Fruit fly (Drosophila melanogaster) whole organism, wandering third instar larva: ENCODE measurements around the gene PolG1.

Source experiments
- Abd-B ChIP-seq: fragments of >200 bp; optimal IDR thresholded peaks from 2 replicates; lab custom pipeline; 2017; ENCODE audit warnings: missing biosample characterization, missing genetic modification characterization
- CG32264 ChIP-seq: fragments of 200-800 bp; sonication (Bioruptor generic); optimal IDR thresholded peaks from 2 replicates; lab custom pipeline; 2016; ENCODE audit warnings: missing biosample characterization, missing genetic modification characterization
- CG9705 ChIP-seq: fragments of 200-800 bp; sonication (Bioruptor generic); optimal IDR thresholded peaks from 2 replicates; lab custom pipeline; 2018; ENCODE audit warnings: missing biosample characterization, mild to moderate bottlenecking, missing genetic modification characterization
- CrebA ChIP-seq: fragments of 200-800 bp; sonication (Bioruptor generic); optimal IDR thresholded peaks from 2 replicates; lab custom pipeline; 2016; ENCODE audit warnings: missing biosample characterization, mild to moderate bottlenecking, missing genetic modification characterization, borderline replicate concordance
- Dfd ChIP-seq: fragments of >200 bp; optimal IDR thresholded peaks from 2 replicates; lab custom pipeline; 2017; ENCODE audit warnings: missing biosample characterization, missing genetic modification characterization
- Dif ChIP-seq: fragments of 200-275, 200-300 bp; sonication (Bioruptor generic); optimal IDR thresholded peaks from 2 replicates; lab custom pipeline; 2018; ENCODE audit warnings: missing biosample characterization, missing genetic modification characterization; ENCODE audit not compliant: partially characterized antibody
- Hr78 ChIP-seq: fragments of >200 bp; optimal IDR thresholded peaks from 2 replicates; lab custom pipeline; 2017; ENCODE audit warnings: missing biosample characterization, missing genetic modification characterization
- Hr83 ChIP-seq: fragments of 200-300 bp; sonication (Bioruptor generic); optimal IDR thresholded peaks from 2 replicates; lab custom pipeline; 2016; ENCODE audit warnings: missing biosample characterization, mild to moderate bottlenecking, missing genetic modification characterization, moderate library complexity; ENCODE audit not compliant: poor library complexity, severe bottlenecking
- Jra ChIP-seq: sonication (Bioruptor generic); optimal IDR thresholded peaks from 2 replicates; lab custom pipeline; 2016; ENCODE audit warnings: missing biosample characterization, missing genetic modification characterization
- Mio ChIP-seq: sonication (Bioruptor generic); optimal IDR thresholded peaks from 2 replicates; lab custom pipeline; 2016; ENCODE audit warnings: missing biosample characterization, missing genetic modification characterization
- Myc ChIP-seq: fragments of >200 bp; optimal IDR thresholded peaks from 2 replicates; lab custom pipeline; 2017
- N ChIP-seq: fragments of >200 bp; optimal IDR thresholded peaks from 2 replicates; lab custom pipeline; 2018; ENCODE audit warnings: missing biosample characterization, missing external identifiers, missing genetic modification characterization
- Rel ChIP-seq, 2 experiments: fragments of 200-800 bp; sonication (Bioruptor generic) in 1 of 2; optimal IDR thresholded peaks; 2 replicates in 1 of 2; 3 replicates in 1 of 2; lab custom pipeline; 2016 to 2019; ENCODE audit warnings: mild to moderate bottlenecking in 2 of 2, missing biosample characterization in 2 of 2, missing genetic modification characterization in 2 of 2, moderate library complexity in 1 of 2
- Sp1 ChIP-seq: fragments of 200-800 bp; sonication (Bioruptor generic); optimal IDR thresholded peaks from 3 replicates; lab custom pipeline; 2019; ENCODE audit warnings: missing biosample characterization, mild to moderate bottlenecking, missing genetic modification characterization, moderate library complexity
- Vsx2 ChIP-seq: fragments of 200-300, 225-300 bp; sonication (Bioruptor generic); optimal IDR thresholded peaks from 2 replicates; lab custom pipeline; 2018; ENCODE audit warnings: missing biosample characterization, missing genetic modification characterization; ENCODE audit not compliant: partially characterized antibody
- br ChIP-seq: fragments of 200-800 bp; sonication (Bioruptor generic); optimal IDR thresholded peaks from 2 replicates; lab custom pipeline; 2016; ENCODE audit warnings: missing biosample characterization, missing genetic modification characterization
- brk ChIP-seq: fragments of 200-800 bp; sonication (Bioruptor generic); optimal IDR thresholded peaks from 2 replicates; lab custom pipeline; 2016; ENCODE audit warnings: missing biosample characterization, mild to moderate bottlenecking, missing genetic modification characterization
- dmrt93B ChIP-seq: fragments of 200-800 bp; sonication (Bioruptor generic); optimal IDR thresholded peaks from 2 replicates; lab custom pipeline; 2018; ENCODE audit warnings: missing biosample characterization, mild to moderate bottlenecking, missing genetic modification characterization
- dsf ChIP-seq: sonication (Bioruptor generic); optimal IDR thresholded peaks from 2 replicates; lab custom pipeline; 2016; ENCODE audit warnings: missing biosample characterization, missing genetic modification characterization, borderline replicate concordance
- ey ChIP-seq: fragments of 200-800 bp; sonication (Bioruptor generic); optimal IDR thresholded peaks from 2 replicates; lab custom pipeline; 2016; ENCODE audit warnings: missing biosample characterization, missing genetic modification characterization
- pan ChIP-seq: fragments of >200 bp; optimal IDR thresholded peaks from 2 replicates; lab custom pipeline; 2017
- sv ChIP-seq: fragments of 200-800 bp; sonication (Bioruptor generic); optimal IDR thresholded peaks from 3 replicates; lab custom pipeline; 2016; ENCODE audit warnings: missing biosample characterization, missing genetic modification characterization
- tai ChIP-seq: sonication (Bioruptor generic); optimal IDR thresholded peaks from 2 replicates; lab custom pipeline; 2016; ENCODE audit warnings: missing biosample characterization, missing genetic modification characterization
- woc ChIP-seq: sonication (Bioruptor generic); optimal IDR thresholded peaks from 2 replicates; lab custom pipeline; 2016; ENCODE audit warnings: missing biosample characterization, mild to moderate bottlenecking, missing genetic modification characterization

PolG1 gene

DNA sequence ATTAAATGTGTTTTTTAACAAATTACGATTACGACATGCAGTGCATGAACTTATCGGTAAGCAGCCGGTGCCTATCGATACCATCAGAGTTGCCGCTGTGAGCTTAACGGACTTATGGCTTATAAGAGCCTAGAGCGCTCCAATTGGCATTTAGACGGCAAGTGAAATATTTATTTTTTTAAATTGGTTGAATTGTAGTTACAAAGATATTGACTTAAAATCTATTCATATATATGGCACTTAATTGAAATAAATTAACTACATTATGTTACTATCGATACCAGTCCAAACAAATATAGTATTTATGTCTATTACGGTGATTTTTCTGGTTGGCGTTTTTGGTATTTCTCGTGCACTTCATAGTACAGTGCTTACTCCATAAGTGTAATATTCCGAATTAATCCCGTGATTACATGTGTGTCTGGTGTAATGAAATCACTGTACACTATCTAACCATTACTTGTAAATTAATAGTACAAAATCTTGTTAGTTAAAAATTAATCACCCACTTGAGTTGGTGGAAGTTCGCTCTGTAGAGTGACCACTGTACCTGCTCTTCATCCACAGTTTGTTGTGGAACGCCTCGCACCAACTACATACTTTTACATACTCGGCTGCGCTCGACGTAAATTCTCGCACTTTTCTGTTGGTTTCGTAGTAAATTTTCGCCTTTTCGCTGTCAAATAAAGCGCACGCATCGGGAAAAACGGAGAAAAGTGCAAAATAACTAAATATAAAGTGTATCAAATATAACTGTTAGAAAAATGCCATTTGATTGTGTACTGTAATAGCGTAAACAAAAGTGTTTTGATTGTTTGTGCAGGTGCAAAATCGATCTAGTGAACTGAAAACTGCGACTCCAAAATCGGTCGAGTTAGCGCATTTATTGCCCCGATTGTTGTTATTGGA, 7.7 kb upstream of the PolG1 start, which contains the start of the genes mRpS23 and CenG1A (continued):
- TF ChIP-seq CG32264 (peak; percentile 99), Vsx2 (no peak), pan (lab: Kevin White, UChicago) (no peak), Dfd (no peak), Myc (lab: Kevin White, UChicago) (peak; percentile 6), Dif (GFP tag; lab: Kevin White, UChicago) (no peak), Rel (GFP tag; optimal IDR thresholded peaks at IDR 0.05; lab: Kevin White, UChicago) (peak; percentile 99), Rel (tag; optimal IDR thresholded peaks at IDR 0.05; lab: Kevin White, UChicago) (peak; percentile 96), sv (peak; percentile 100), dsf (peak; percentile 98), brk (GFP tag; lab: Kevin White, UChicago) (no peak), Hr83 (GFP tag; lab: Kevin White, UChicago) (peak; percentile 100), br (GFP tag; lab: Kevin White, UChicago) (peak; percentile 100), Abd-B (GFP tag; lab: Kevin White, UChicago) (no peak), woc (peak; percentile 100), Mio (GFP tag; lab: Kevin White, UChicago) (peak; percentile 97), Jra (GFP tag; lab: Kevin White, UChicago) (peak; percentile 99), tai (no peak)

dm6 chr2L:13833058-13833457, 5.5 kb upstream of the PolG1 start, which contains the start of the genes GatC, PolG2 and Polr2C:
Gene GatC, minus strand, starts transcription at chr2L:13833105.
Gene PolG2, minus strand, starts transcription at chr2L:13833105.
Gene Polr2C, plus strand, starts transcription at chr2L:13833337.
- TF ChIP-seq Dif (GFP tag; lab: Kevin White, UChicago) (peak; percentile 64), Myc (lab: Kevin White, UChicago) (peak; percentile 70), Rel (GFP tag; optimal IDR thresholded peaks at IDR 0.05; lab: Kevin White, UChicago) (no peak), Rel (tag; optimal IDR thresholded peaks at IDR 0.05; lab: Kevin White, UChicago) (peak; percentile 0), pan (lab: Kevin White, UChicago) (no peak), Sp1 (GFP tag; lab: Kevin White, UChicago) (peak; percentile 3), ey (GFP tag; lab: Kevin White, UChicago) (peak; percentile 18), Mio (GFP tag; lab: Kevin White, UChicago) (no peak)
- TF ChIP-seq, all 38 proteins: peak for 5

DNA sequence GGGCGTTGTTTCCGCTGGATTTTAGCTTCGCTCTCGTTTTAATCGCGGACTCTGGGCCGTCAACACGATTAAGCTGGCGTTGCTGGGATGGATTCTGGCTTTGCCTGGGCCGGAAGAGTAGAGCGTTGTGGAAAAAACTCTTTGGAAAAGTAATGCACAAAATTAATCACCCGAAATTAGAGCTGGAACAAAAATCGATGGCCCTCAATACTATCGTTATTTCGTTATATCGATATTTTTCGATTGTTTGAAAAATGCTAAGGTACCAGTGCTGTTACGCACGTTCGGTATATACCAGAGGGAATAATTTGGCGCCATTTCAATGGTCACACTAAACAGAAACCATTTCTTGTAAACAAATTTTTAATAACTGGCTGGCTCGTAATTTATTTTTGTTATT, 2.0 kb upstream of the PolG1 start, which contains the start of the genes Arpc1 and Orc5:
TSS of gene Arpc1 (minus strand) at position 202 of the 400 bp plus-strand sequence.
TSS of gene Orc5 (plus strand) at position 298 of the 400 bp plus-strand sequence.
- TF ChIP-seq Sp1 (GFP tag; lab: Kevin White, UChicago) (no peak), br (GFP tag; lab: Kevin White, UChicago) (no peak), brk (GFP tag; lab: Kevin White, UChicago) (no peak), Rel (GFP tag; optimal IDR thresholded peaks at IDR 0.05; lab: Kevin White, UChicago) (no peak), Rel (tag; optimal IDR thresholded peaks at IDR 0.05; lab: Kevin White, UChicago) (peak; percentile 58)
- TF ChIP-seq, all 38 proteins: peak for 1

DNA sequence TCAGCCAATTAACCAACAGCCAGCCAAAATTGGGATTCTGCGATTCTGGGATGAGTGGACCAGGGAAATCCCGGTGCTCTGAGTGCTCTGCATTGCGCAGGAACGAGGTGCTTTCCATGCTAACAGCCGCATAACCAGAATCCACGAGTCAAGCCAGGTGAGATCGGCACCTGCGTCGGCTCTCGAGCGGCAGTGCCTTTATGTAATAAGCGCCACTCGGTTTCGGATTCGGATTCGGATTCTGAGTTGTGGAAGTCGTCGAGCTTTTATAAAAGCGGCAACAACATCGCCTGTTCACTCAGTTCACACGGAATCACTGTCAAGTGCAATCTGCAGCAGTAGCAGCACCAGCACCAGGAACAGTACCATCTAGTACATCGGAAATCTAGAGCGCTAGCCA, 6.6 kb downstream of the PolG1 start, which contains the start of gene b:
TSS of gene b (plus strand) at position 301 of the 400 bp plus-strand sequence.
- no peak for TF ChIP-seq dsf
- TF ChIP-seq Rel (GFP tag; optimal IDR thresholded peaks at IDR 0.05; lab: Kevin White, UChicago): no peak
- peak; percentile 79 for TF ChIP-seq Rel (tag; optimal IDR thresholded peaks at IDR 0.05; lab: Kevin White, UChicago)

- TF ChIP-seq N: no peak
- TF ChIP-seq Abd-B (GFP tag; lab: Kevin White, UChicago): no peak
- TF ChIP-seq CG32264: no peak
- no peak for TF ChIP-seq Rel (GFP tag; optimal IDR thresholded peaks at IDR 0.05; lab: Kevin White, UChicago)
- TF ChIP-seq Rel (tag; optimal IDR thresholded peaks at IDR 0.05; lab: Kevin White, UChicago): peak; percentile 91
- TF ChIP-seq sv: no peak
- no peak for TF ChIP-seq tai
These were observed 7.4 kb downstream of the PolG1 start for dm6 chr2L:13820176-13820575.

DNA sequence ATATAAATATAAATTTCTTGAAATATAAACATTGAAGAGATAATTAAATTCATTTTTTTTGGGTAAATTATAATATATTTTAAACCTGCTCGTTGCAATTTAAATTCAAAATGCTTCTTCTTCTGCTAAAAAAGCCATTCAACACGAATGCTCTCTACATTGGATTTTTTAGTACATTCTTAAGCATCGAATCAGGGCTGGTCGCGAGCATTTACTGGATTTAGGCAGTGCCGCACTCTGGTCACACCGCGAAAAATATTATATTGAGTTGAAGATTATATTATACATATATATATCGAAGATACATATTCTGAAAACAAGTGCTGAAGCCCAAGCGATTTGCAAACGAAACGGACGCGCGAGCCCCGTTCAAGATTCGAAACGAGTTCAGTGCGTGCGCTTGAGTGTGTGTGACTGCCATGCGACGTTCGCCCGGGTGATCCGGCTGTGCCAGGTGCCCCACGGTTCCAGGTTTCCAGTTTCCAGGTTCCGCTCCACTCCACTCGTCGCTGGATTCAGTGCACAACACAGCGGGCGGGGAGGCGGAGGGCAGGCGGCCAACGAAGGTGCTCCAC, 13.9 kb downstream of the PolG1 start, which contains the start of gene Sos:
TSS of gene Sos (plus strand) at position 213 of the 575 bp plus-strand sequence.
- TF ChIP-seq Rel (GFP tag; optimal IDR thresholded peaks at IDR 0.05; lab: Kevin White, UChicago) (no peak), Rel (tag; optimal IDR thresholded peaks at IDR 0.05; lab: Kevin White, UChicago) (peak; percentile 45), Jra (GFP tag; lab: Kevin White, UChicago) (no peak)
- TF ChIP-seq, all 38 proteins: peak for 1

dm6 chr2L:13813156-13813555, 14.4 kb downstream of the PolG1 start, which contains the start of gene CG16888:
Gene CG16888, minus strand, starts transcription at chr2L:13813256.
- no peak for TF ChIP-seq CG9705 (GFP tag; lab: Kevin White, UChicago)
- no peak for TF ChIP-seq Hr78 (GFP tag; lab: Kevin White, UChicago)
- TF ChIP-seq N: no peak
- no peak for TF ChIP-seq woc
- TF ChIP-seq CrebA (GFP tag; lab: Kevin White, UChicago): no peak
- no peak for TF ChIP-seq ey (GFP tag; lab: Kevin White, UChicago)
- no peak for TF ChIP-seq Jra (GFP tag; lab: Kevin White, UChicago)
- TF ChIP-seq Dfd: no peak
- no peak for TF ChIP-seq dmrt93B (GFP tag; lab: Kevin White, UChicago)
